Fruit fly (Drosophila melanogaster): ENCODE measurements around the gene CG9016.
A peak's percentile ranks its signal among the peaks of the same experiment; 100 is the strongest.

Gene CG9016

DNA sequence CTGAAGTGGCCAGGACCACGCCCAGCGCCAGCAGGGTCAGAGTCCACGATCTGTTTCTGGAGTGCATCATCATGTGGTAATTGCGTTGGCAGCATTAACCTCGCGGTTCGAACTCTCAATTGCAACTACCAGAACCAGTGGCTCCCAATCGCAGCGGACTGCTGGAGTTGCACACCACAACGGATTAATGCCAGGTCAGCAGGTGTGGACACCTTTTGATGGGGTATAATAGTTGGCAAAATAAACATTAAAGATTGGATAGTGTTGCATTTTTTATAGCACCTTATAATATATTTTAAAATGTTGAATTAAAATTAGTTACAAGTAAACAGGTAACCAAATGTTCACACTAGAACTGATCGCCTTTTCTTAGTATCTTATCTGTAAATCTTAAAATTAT lies 40.8 kb upstream of the CG9016 start:
- TF ChIP-seq BEAF-32 (GFP tag; optimal IDR thresholded peaks at IDR 0.05), result no peak
- no peak for TF ChIP-seq CG6813 (GFP tag; optimal IDR thresholded peaks at IDR 0.05)
- TF ChIP-seq CG6689 (GFP tag; IDR thresholded peaks at IDR 0.05), result no peak
- no peak for TF ChIP-seq CG11696 (GFP tag; IDR thresholded peaks at IDR 0.05)
- no peak for TF ChIP-seq CG9437 (GFP tag; optimal IDR thresholded peaks at IDR 0.05)
- TF ChIP-seq CG4617 (GFP tag; optimal IDR thresholded peaks at IDR 0.05; ENCODE audit: borderline replicate concordance), result no peak
- no peak for TF ChIP-seq CG2678 (tag; optimal IDR thresholded peaks at IDR 0.05)
- TF ChIP-seq HLHmδ (GFP tag; optimal IDR thresholded peaks at IDR 0.05), result no peak
- no peak for TF ChIP-seq D (optimal IDR thresholded peaks at IDR 0.05)
- TF ChIP-seq D (GFP tag; optimal IDR thresholded peaks at IDR 0.05), result no peak
- no peak for TF ChIP-seq CG14965 (GFP tag; optimal IDR thresholded peaks at IDR 0.05; ENCODE audit: borderline replicate concordance)

DNA sequence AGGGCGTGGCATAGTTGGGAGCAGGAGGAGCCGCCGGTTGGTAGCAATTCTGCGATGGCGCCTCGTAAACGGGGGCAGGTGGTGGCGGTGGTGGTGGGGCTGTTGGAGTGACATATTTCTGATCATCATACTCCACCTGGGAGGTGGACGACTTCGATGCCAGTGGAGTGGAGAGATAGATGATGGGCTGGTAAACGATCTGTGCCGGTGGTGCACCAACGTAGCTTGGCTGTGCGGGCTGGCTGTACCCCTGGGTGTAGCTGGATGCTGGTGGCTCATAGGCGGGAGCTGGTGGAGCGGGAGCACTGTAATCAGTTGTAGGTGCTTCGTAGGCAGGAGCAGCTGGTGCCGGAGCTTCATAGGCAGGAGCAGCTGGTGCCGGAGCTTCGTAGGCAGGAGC lies 39.8 kb upstream of the CG9016 start:
- TF ChIP-seq ftz-f1 (GFP tag; optimal IDR thresholded peaks at IDR 0.05) (no peak), CG9215 (GFP tag; IDR thresholded peaks at IDR 0.05) (no peak), corto (GFP tag; optimal IDR thresholded peaks at IDR 0.05) (no peak), CG7987 (GFP tag; optimal IDR thresholded peaks at IDR 0.05) (no peak), Nf-YA (GFP tag; IDR thresholded peaks at IDR 0.05) (no peak), CG17568 (GFP tag; optimal IDR thresholded peaks at IDR 0.05) (no peak), CG11247 (GFP tag; IDR thresholded peaks at IDR 0.05) (no peak), CG32767 (GFP tag; IDR thresholded peaks at IDR 0.05) (no peak), Med (GFP tag) (peak; percentile 13), CG13894 (tag; optimal IDR thresholded peaks at IDR 0.05) (no peak), sr (GFP tag; IDR thresholded peaks at IDR 0.05) (no peak), aop (GFP tag; IDR thresholded peaks at IDR 0.05) (no peak), oc (tag; optimal IDR thresholded peaks at IDR 0.05) (no peak), lov (optimal IDR thresholded peaks at IDR 0.05) (no peak), lov (GFP tag; IDR thresholded peaks at IDR 0.05) (peak; percentile 21; the same call in 1 of the 3 replicates), BtbVII (GFP tag; optimal IDR thresholded peaks at IDR 0.05) (no peak), Ets65A (GFP tag) (peak; percentile 93), CG15696 (tag; optimal IDR thresholded peaks at IDR 0.05) (no peak), jumu (GFP tag; optimal IDR thresholded peaks at IDR 0.05) (no peak), gsb-n (tag; optimal IDR thresholded peaks at IDR 0.05) (no peak), Doc3 (GFP tag; IDR thresholded peaks at IDR 0.05; ENCODE audit: partially characterized antibody) (no peak)

DNA sequence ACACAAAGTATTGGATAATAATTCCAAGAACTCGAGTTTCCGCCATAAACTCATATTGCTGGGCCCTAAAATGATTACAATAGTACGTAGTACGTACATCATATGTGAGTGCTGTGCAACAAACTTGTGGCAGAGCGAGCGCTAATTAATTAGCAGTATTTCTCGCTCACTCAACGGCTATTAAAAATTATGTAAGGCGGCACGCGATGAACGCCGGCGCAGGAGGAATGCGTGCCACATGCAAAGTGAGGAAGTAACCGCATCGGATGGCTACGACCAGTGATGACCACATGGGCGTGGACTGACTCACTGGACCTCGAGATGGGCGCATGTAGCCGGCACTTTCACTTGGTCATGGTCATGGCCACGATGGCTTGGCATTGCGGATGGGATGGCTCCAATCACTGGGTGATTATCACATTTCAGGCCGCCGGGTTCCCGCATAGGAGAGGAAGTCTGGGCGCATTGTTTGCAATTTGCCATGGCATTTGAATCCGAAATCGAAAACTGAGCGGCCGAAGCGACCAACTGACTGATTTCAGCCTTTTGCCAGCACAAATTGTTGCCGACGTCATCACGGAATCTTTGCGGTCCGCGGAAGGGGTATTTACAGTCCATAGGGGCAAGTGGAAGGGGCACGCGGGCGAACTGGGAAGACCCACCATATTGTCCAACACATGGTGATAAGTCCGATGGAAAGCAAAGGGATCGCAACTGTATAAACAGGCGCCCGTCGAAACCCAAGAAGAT lies 37.9 kb upstream of the CG9016 start:
- TF ChIP-seq sisA (GFP tag; IDR thresholded peaks at IDR 0.05) (0 out of 2 replicates have a peak, but pooled peaks have one; percentile 7), CG17912 (GFP tag; optimal IDR thresholded peaks at IDR 0.05) (no peak), CG11247 (GFP tag; IDR thresholded peaks at IDR 0.05) (no peak), zen2 (GFP tag; IDR thresholded peaks at IDR 0.05; ENCODE audit: partially characterized antibody) (0 out of 3 replicates have a peak, but pooled peaks have one; percentile 16), so (GFP tag; IDR thresholded peaks at IDR 0.05) (peak; percentile 56; the same call in 1 of the 3 replicates), Ets97D (GFP tag; optimal IDR thresholded peaks at IDR 0.05) (no peak), ap (GFP tag; IDR thresholded peaks at IDR 0.05) (peak; percentile 3; the same call in 1 of the 2 replicates), z (GFP tag; IDR thresholded peaks at IDR 0.05) (0 out of 3 replicates have a peak, but pooled peaks have one; percentile 7), Blimp-1 (GFP tag; optimal IDR thresholded peaks at IDR 0.05) (peak; percentile 87), bbx (GFP tag; IDR thresholded peaks at IDR 0.05; ENCODE audit: partially characterized antibody) (peak; percentile 30; the same call in 1 of the 2 replicates), br (optimal IDR thresholded peaks at IDR 0.05) (no peak), gcm (GFP tag; optimal IDR thresholded peaks at IDR 0.05) (peak; percentile 24), wek (GFP tag; optimal IDR thresholded peaks at IDR 0.05) (no peak), zf30C (GFP tag; optimal IDR thresholded peaks at IDR 0.05) (no peak), corto (GFP tag; optimal IDR thresholded peaks at IDR 0.05) (no peak), twi (tag; optimal IDR thresholded peaks at IDR 0.05) (peak; percentile 72), crol (GFP tag; IDR thresholded peaks at IDR 0.05) (peak; percentile 39; the same call in 1 of the 2 replicates), ind (GFP tag; optimal IDR thresholded peaks at IDR 0.05) (no peak), CG6654 (GFP tag; optimal IDR thresholded peaks at IDR 0.05) (no peak)

Measured in whole organism, embryonic.